Worm (Caenorhabditis elegans) whole organism, late embryonic: ENCODE data around the gene ZK892.3.

ENCODE experiments used
- fkh-10 ChIP-seq: fragments of 150-350 bp; optimal IDR thresholded peaks from 2 replicates; lab custom pipeline; 2014; ENCODE audit warnings: missing biosample characterization, missing genetic modification reagents, missing genetic modification characterization
- lin-11 ChIP-seq: fragments of 200-800 bp; sonication (Bioruptor generic); optimal IDR thresholded peaks from 2 replicates; lab custom pipeline; 2018; ENCODE audit warnings: mild to moderate bottlenecking, missing genetic modification characterization, missing compliant biosample characterization
- madf-2 ChIP-seq: sonication (generic microtip); optimal IDR thresholded peaks from 2 replicates; lab custom pipeline; 2017; ENCODE audit warnings: missing genetic modification characterization, missing compliant biosample characterization
- nfya-1 ChIP-seq: sonication (generic microtip); optimal IDR thresholded peaks from 2 replicates; lab custom pipeline; 2017; ENCODE audit warnings: missing genetic modification characterization, mild to moderate bottlenecking, missing compliant biosample characterization, antibody characterized with exemption, moderate library complexity

- TF ChIP-seq lin-11 (tag; lab: Kevin White, UChicago), result no peak
- no peak for TF ChIP-seq nfya-1 (tag; lab: Kevin White, UChicago)
- TF ChIP-seq madf-2 (tag; lab: Kevin White, UChicago), result no peak
- no peak for TF ChIP-seq fkh-10 (GFP tag; lab: Kevin White, UChicago)
Measured at ce11 chrII:9966954-9967353, 34.7 kb upstream of the ZK892.3 start, which contains the start of gene dtmk-1.
